Fruit fly (Drosophila melanogaster) whole organism, embryonic: ENCODE measurements around the gene raptor.
A peak's percentile ranks its signal among the peaks of the same experiment; 100 is the strongest.

Experiments used
- Abd-B ChIP-seq: fragments of 200-800 bp; sonication (Bioruptor generic); optimal IDR thresholded peaks from 2 replicates; lab custom pipeline; 2018; ENCODE audit warnings: missing biosample characterization, mild to moderate bottlenecking, missing genetic modification characterization, moderate library complexity
- Adf1 ChIP-seq: fragments of 200-800 bp; sonication (Bioruptor generic); IDR thresholded peaks from 2 replicates; pipeline ENCODE4 v1.3.6; 2022; ENCODE audit warnings: missing biosample characterization, missing genetic modification characterization
- Atf3 ChIP-seq: fragments of 200-800 bp; sonication (Bioruptor generic); optimal IDR thresholded peaks from 3 replicates; lab custom pipeline; 2016; ENCODE audit warnings: missing biosample characterization, missing genetic modification characterization
- Awh ChIP-seq: fragments of 200-800 bp; sonication (Bioruptor generic); IDR thresholded peaks from 2 replicates; pipeline ENCODE4, ENCODE4 v1.3.6; 2022; ENCODE audit warnings: missing biosample characterization, missing genetic modification characterization
- BtbVII ChIP-seq: fragments of 200-800 bp; sonication (Bioruptor generic); optimal IDR thresholded peaks from 3 replicates; lab custom pipeline; 2017; ENCODE audit warnings: missing biosample characterization, mild to moderate bottlenecking, missing genetic modification characterization
- CG10543 ChIP-seq: fragments of 200-800 bp; sonication (Bioruptor generic); optimal IDR thresholded peaks from 3 replicates; lab custom pipeline; 2017; ENCODE audit warnings: missing biosample characterization, mild to moderate bottlenecking, missing genetic modification characterization, moderate library complexity
- CG11398 ChIP-seq: fragments of 200-800 bp; sonication (Bioruptor generic); optimal IDR thresholded peaks from 2 replicates; lab custom pipeline; 2016; ENCODE audit warnings: missing biosample characterization, missing genetic modification characterization
- CG12104 ChIP-seq: fragments of 200-800 bp; sonication (Bioruptor generic); optimal IDR thresholded peaks from 3 replicates; lab custom pipeline; 2016; ENCODE audit warnings: missing biosample characterization, missing genetic modification characterization
- CG13287 ChIP-seq: fragments of 200-800 bp; sonication (Bioruptor generic); IDR thresholded peaks from 2 replicates; pipeline ENCODE4 v1.3.6; 2022; ENCODE audit warnings: missing biosample characterization, missing genetic modification characterization; ENCODE audit not compliant: partially characterized antibody
- CG14014 ChIP-seq: fragments of 200-800 bp; sonication (Bioruptor generic); IDR thresholded peaks from 2 replicates; pipeline ENCODE4 v1.3.6; 2022; ENCODE audit warnings: missing biosample characterization, missing genetic modification characterization
- CG14860 ChIP-seq: fragments of 200-800 bp; sonication (Bioruptor generic); IDR thresholded peaks from 3 replicates; pipeline ENCODE4 v1.3.6; 2022; ENCODE audit warnings: missing biosample characterization, missing genetic modification characterization; ENCODE audit not compliant: partially characterized antibody
- CG1529 ChIP-seq: fragments of 200-800 bp; sonication (Bioruptor generic); optimal IDR thresholded peaks from 3 replicates; lab custom pipeline; 2018; ENCODE audit warnings: missing biosample characterization, missing genetic modification characterization
- CG15479 ChIP-seq: fragments of 200-800 bp; sonication (Bioruptor generic); optimal IDR thresholded peaks from 3 replicates; lab custom pipeline; 2019; ENCODE audit warnings: missing biosample characterization, mild to moderate bottlenecking, missing genetic modification characterization, moderate library complexity
- CG15696 ChIP-seq: fragments of 200-800 bp; sonication (Bioruptor generic); optimal IDR thresholded peaks from 2 replicates; lab custom pipeline; 2019; ENCODE audit warnings: missing biosample characterization, mild to moderate bottlenecking, missing genetic modification characterization, moderate library complexity
- CG17359 ChIP-seq: fragments of 200-800 bp; sonication (Bioruptor generic); optimal IDR thresholded peaks from 3 replicates; lab custom pipeline; 2018; ENCODE audit warnings: missing biosample characterization, mild to moderate bottlenecking, missing genetic modification characterization, moderate library complexity
- CG18262 ChIP-seq: fragments of 200-800 bp; optimal IDR thresholded peaks from 3 replicates; lab custom pipeline; 2019; ENCODE audit warnings: missing biosample characterization, mild to moderate bottlenecking, missing genetic modification characterization, moderate library complexity
- CG1832 ChIP-seq: fragments of 200-800 bp; sonication (Bioruptor generic); optimal IDR thresholded peaks from 2 replicates; lab custom pipeline; 2017; ENCODE audit warnings: missing biosample characterization, mild to moderate bottlenecking, missing genetic modification characterization, inconsistent platforms
- CG2678 ChIP-seq: fragments of 200-800 bp; sonication (Bioruptor generic); optimal IDR thresholded peaks from 3 replicates; lab custom pipeline; 2019; ENCODE audit warnings: missing biosample characterization, mild to moderate bottlenecking, missing genetic modification characterization, moderate library complexity
- CG2712 ChIP-seq: fragments of 200-800 bp; optimal IDR thresholded peaks from 3 replicates; lab custom pipeline; 2019; ENCODE audit warnings: missing biosample characterization, mild to moderate bottlenecking, missing genetic modification characterization, moderate library complexity
- CG2875 ChIP-seq: fragments of 200-800 bp; sonication (Bioruptor generic); optimal IDR thresholded peaks from 2 replicates; lab custom pipeline; 2017; ENCODE audit warnings: missing biosample characterization, mild to moderate bottlenecking, missing genetic modification characterization, missing genetic modification reagents
- CG3065 ChIP-seq: fragments of 200-800 bp; sonication (Bioruptor generic); optimal IDR thresholded peaks from 2 replicates; lab custom pipeline; 2016; ENCODE audit warnings: missing biosample characterization, missing genetic modification characterization
- CG34224 ChIP-seq: fragments of 200-800 bp; sonication (Bioruptor generic); IDR thresholded peaks from 3 replicates; pipeline ENCODE4 v1.3.6; 2022; ENCODE audit warnings: missing biosample characterization, missing genetic modification characterization; ENCODE audit not compliant: partially characterized antibody
- CG34376 ChIP-seq: fragments of 200-800 bp; sonication (Bioruptor generic); optimal IDR thresholded peaks from 2 replicates; lab custom pipeline; 2018; ENCODE audit warnings: missing biosample characterization, mild to moderate bottlenecking, missing genetic modification characterization
- CG3847 ChIP-seq: fragments of 200-800 bp; sonication (Bioruptor generic); IDR thresholded peaks from 2 replicates; pipeline ENCODE4 v1.3.6; 2022; ENCODE audit warnings: missing biosample characterization, missing genetic modification characterization
- CG4854 ChIP-seq: fragments of 200-800 bp; sonication (Bioruptor generic); optimal IDR thresholded peaks from 2 replicates; lab custom pipeline; 2016; ENCODE audit warnings: missing biosample characterization, missing genetic modification characterization, inconsistent platforms
- CG6254 ChIP-seq: fragments of 200-800 bp; sonication (Bioruptor generic); optimal IDR thresholded peaks from 3 replicates; lab custom pipeline; 2017; ENCODE audit warnings: mild to moderate bottlenecking, missing biosample characterization, missing genetic modification reagents, missing genetic modification characterization
- CG6689 ChIP-seq: fragments of 200-800 bp; sonication (Bioruptor generic); IDR thresholded peaks from 2 replicates; pipeline ENCODE4 v1.3.6; 2022; ENCODE audit warnings: missing biosample characterization, missing genetic modification characterization
- CG7556 ChIP-seq: fragments of 200-800 bp; sonication (Bioruptor generic); optimal IDR thresholded peaks from 2 replicates; lab custom pipeline; 2017; ENCODE audit warnings: missing biosample characterization, mild to moderate bottlenecking, missing genetic modification characterization
- CG8359 ChIP-seq: fragments of 200-800 bp; sonication (Bioruptor generic); optimal IDR thresholded peaks from 2 replicates; lab custom pipeline; 2017; ENCODE audit warnings: missing biosample characterization, mild to moderate bottlenecking, missing genetic modification characterization, borderline replicate concordance
- CoRest ChIP-seq: fragments of 200-800 bp; sonication (Bioruptor generic); optimal IDR thresholded peaks from 3 replicates; lab custom pipeline; 2018; ENCODE audit warnings: missing biosample characterization, mild to moderate bottlenecking, missing genetic modification characterization, moderate library complexity
- D19A ChIP-seq: fragments of 200-800 bp; optimal IDR thresholded peaks from 3 replicates; lab custom pipeline; 2019; ENCODE audit warnings: missing biosample characterization, mild to moderate bottlenecking, missing genetic modification characterization, moderate library complexity
- Doc3 ChIP-seq: fragments of 200-800 bp; sonication (Bioruptor generic); IDR thresholded peaks from 3 replicates; pipeline ENCODE4 v1.3.6; 2022; ENCODE audit warnings: missing biosample characterization, missing genetic modification characterization; ENCODE audit not compliant: partially characterized antibody
- HmgD ChIP-seq: fragments of 200-800 bp; sonication (Bioruptor generic); optimal IDR thresholded peaks from 3 replicates; lab custom pipeline; 2016; ENCODE audit warnings: missing biosample characterization, missing genetic modification characterization
- MESR4 ChIP-seq: fragments of 200-800 bp; sonication (Bioruptor generic); optimal IDR thresholded peaks from 2 replicates; lab custom pipeline; 2018; ENCODE audit warnings: missing biosample characterization, mild to moderate bottlenecking, missing genetic modification characterization, moderate library complexity
- Pdp1 ChIP-seq, 2 experiments: fragments of 200-800 bp; sonication (Bioruptor generic); optimal IDR thresholded peaks; 3 replicates each; lab custom pipeline; 2016; ENCODE audit warnings: missing biosample characterization in 2 of 2, missing genetic modification characterization in 2 of 2, mild to moderate bottlenecking in 1 of 2, moderate library complexity in 1 of 2
- Rx ChIP-seq: fragments of 200-800 bp; sonication (Bioruptor generic); IDR thresholded peaks from 2 replicates; pipeline ENCODE4 v1.3.6; 2022; ENCODE audit warnings: missing biosample characterization, missing genetic modification characterization
- Trl ChIP-seq, 3 experiments: fragments of >200 bp in 2 of 3; fragments of 200-800 bp in 1 of 3; sonication (Bioruptor generic) in 1 of 3; optimal IDR thresholded peaks; 2 replicates in 1 of 3; 3 replicates in 2 of 3; lab custom pipeline; 2016 to 2017; ENCODE audit warnings: missing biosample characterization in 1 of 3, missing genetic modification characterization in 1 of 3
- ewg ChIP-seq: fragments of 200-800 bp; sonication (Bioruptor generic); optimal IDR thresholded peaks from 3 replicates; lab custom pipeline; 2017; ENCODE audit warnings: mild to moderate bottlenecking, missing biosample characterization, missing genetic modification reagents, missing genetic modification characterization
- gsb-n ChIP-seq: fragments of 200-800 bp; sonication (Bioruptor generic); optimal IDR thresholded peaks from 3 replicates; lab custom pipeline; 2018; ENCODE audit warnings: missing biosample characterization, mild to moderate bottlenecking, missing genetic modification characterization
- klu ChIP-seq: fragments of 200-800 bp; sonication (Bioruptor generic); IDR thresholded peaks from 2 replicates; pipeline ENCODE4 v1.3.6; 2022; ENCODE audit warnings: missing biosample characterization, missing genetic modification characterization
- lov ChIP-seq, 2 experiments: fragments of 200-800 bp in 1 of 2; fragments of >200 bp in 1 of 2; sonication (Bioruptor generic) in 1 of 2; IDR thresholded peaks in 1 of 2; optimal IDR thresholded peaks in 1 of 2; 2 replicates in 1 of 2; 3 replicates in 1 of 2; pipeline versions ENCODE4 v1.3.6 to Lab custom; 2017 to 2022; ENCODE audit warnings: missing biosample characterization in 1 of 2, missing genetic modification characterization in 1 of 2
- nerfin-1 ChIP-seq: fragments of 200-800 bp; sonication (Bioruptor generic); optimal IDR thresholded peaks from 3 replicates; lab custom pipeline; 2019; ENCODE audit warnings: missing biosample characterization, mild to moderate bottlenecking, missing genetic modification characterization, moderate library complexity
- repo ChIP-seq: fragments of 200-800 bp; sonication (Bioruptor generic); optimal IDR thresholded peaks from 2 replicates; lab custom pipeline; 2016; ENCODE audit warnings: missing biosample characterization, missing genetic modification characterization
- sens ChIP-seq: fragments of 200-800 bp; sonication (Bioruptor generic); peaks from one replicate; lab custom pipeline; 2016; ENCODE audit warnings: missing biosample characterization, missing genetic modification characterization
- tll ChIP-seq, 2 experiments: fragments of 200-800 bp in 1 of 2; fragments of >200 bp in 1 of 2; sonication (Bioruptor generic) in 1 of 2; optimal IDR thresholded peaks; 2 replicates each; lab custom pipeline; 2017 to 2019; ENCODE audit warnings: missing biosample characterization in 2 of 2, missing genetic modification characterization in 2 of 2, mild to moderate bottlenecking in 1 of 2, moderate library complexity in 1 of 2
- trh ChIP-seq: fragments of 200-800 bp; sonication (Bioruptor generic); optimal IDR thresholded peaks from 2 replicates; lab custom pipeline; 2016; ENCODE audit warnings: missing biosample characterization, missing genetic modification characterization
- unc-4 ChIP-seq: fragments of 200-800 bp; sonication (Bioruptor generic); IDR thresholded peaks from 2 replicates; pipeline ENCODE4 v1.3.6; 2022; ENCODE audit warnings: missing biosample characterization, missing genetic modification characterization; ENCODE audit not compliant: partially characterized antibody
- zen ChIP-seq: fragments of 200-800 bp; sonication (Bioruptor generic); optimal IDR thresholded peaks from 3 replicates; lab custom pipeline; 2018; ENCODE audit warnings: missing biosample characterization, mild to moderate bottlenecking, missing genetic modification characterization, moderate library complexity

Gene raptor

dm6 chrX:6077043-6077547 is 12.9 kb downstream of the raptor start (continued):
- TF ChIP-seq Pdp1 (GFP tag; optimal IDR thresholded peaks at IDR 0.05; lab: Kevin White, UChicago) (peak in 1 of 2 experiments; percentile 24), CG11398 (GFP tag; lab: Kevin White, UChicago) (no peak), CG2875 (GFP tag; lab: Kevin White, UChicago) (peak; percentile 23), klu (GFP tag; lab: Robert Waterston, UW) (no peak), Doc3 (GFP tag; lab: Robert Waterston, UW) (no peak), CG8359 (GFP tag; lab: Kevin White, UChicago) (no peak), tll (GFP tag; optimal IDR thresholded peaks at IDR 0.05; lab: Kevin White, UChicago) (no peak), CG14014 (GFP tag; lab: Robert Waterston, UW) (no peak), CG13287 (GFP tag; lab: Robert Waterston, UW) (no peak), CG2678 (tag; lab: Kevin White, UChicago) (peak; percentile 56), CG10543 (GFP tag; lab: Kevin White, UChicago) (peak; percentile 10), CG2712 (tag; lab: Kevin White, UChicago) (peak; percentile 36), trh (GFP tag; lab: Kevin White, UChicago) (no peak), gsb-n (tag; lab: Kevin White, UChicago) (peak; percentile 42), Abd-B (GFP tag; lab: Kevin White, UChicago) (no peak), ewg (peak; percentile 14), CG3847 (GFP tag; lab: Robert Waterston, UW) (no peak), CG12104 (peak; percentile 5), CG34224 (GFP tag; lab: Robert Waterston, UW) (no peak), Rx (GFP tag; lab: Robert Waterston, UW) (no peak), Adf1 (GFP tag; lab: Robert Waterston, UW) (no peak), CG15479 (GFP tag; lab: Kevin White, UChicago) (no peak), CG34376 (GFP tag; lab: Kevin White, UChicago) (no peak), CG14860 (GFP tag; lab: Robert Waterston, UW) (no peak), CG7556 (GFP tag; lab: Kevin White, UChicago) (peak; percentile 30), CG3065 (GFP tag; lab: Kevin White, UChicago) (no peak), unc-4 (GFP tag; lab: Robert Waterston, UW) (no peak), CoRest (tag; lab: Kevin White, UChicago) (peak; percentile 42), CG1832 (GFP tag; lab: Kevin White, UChicago) (no peak), CG6254 (no peak), nerfin-1 (tag; lab: Kevin White, UChicago) (peak; percentile 8), CG4854 (no peak), D19A (tag; lab: Kevin White, UChicago) (peak; percentile 24), Trl (optimal IDR thresholded peaks at IDR 0.05; lab: Kevin White, UChicago) (no peak), Trl (GFP tag; optimal IDR thresholded peaks at IDR 0.05; lab: Kevin White, UChicago) (no peak), zen (tag; lab: Kevin White, UChicago) (no peak), MESR4 (GFP tag; lab: Kevin White, UChicago) (no peak), sens (peak; percentile 23), CG1529 (GFP tag; lab: Kevin White, UChicago) (peak; percentile 7), CG18262 (tag; lab: Kevin White, UChicago) (peak; percentile 49), CG17359 (peak; percentile 54), lov (optimal IDR thresholded peaks at IDR 0.05; lab: Kevin White, UChicago) (no peak), lov (GFP tag; IDR thresholded peaks at IDR 0.05; lab: Robert Waterston, UW) (no peak), CG15696 (tag; lab: Kevin White, UChicago) (no peak), CG6689 (0 out of 2 replicates have a peak, but pooled peaks have one; percentile 11), Awh (GFP tag; lab: Robert Waterston, UW) (no peak), Atf3 (GFP tag; lab: Kevin White, UChicago) (no peak), repo (no peak), BtbVII (GFP tag; lab: Kevin White, UChicago) (no peak), HmgD (GFP tag; lab: Kevin White, UChicago) (no peak)
